Worm (Caenorhabditis elegans): ENCODE measurements around the gene C54D2.6.

DNA sequence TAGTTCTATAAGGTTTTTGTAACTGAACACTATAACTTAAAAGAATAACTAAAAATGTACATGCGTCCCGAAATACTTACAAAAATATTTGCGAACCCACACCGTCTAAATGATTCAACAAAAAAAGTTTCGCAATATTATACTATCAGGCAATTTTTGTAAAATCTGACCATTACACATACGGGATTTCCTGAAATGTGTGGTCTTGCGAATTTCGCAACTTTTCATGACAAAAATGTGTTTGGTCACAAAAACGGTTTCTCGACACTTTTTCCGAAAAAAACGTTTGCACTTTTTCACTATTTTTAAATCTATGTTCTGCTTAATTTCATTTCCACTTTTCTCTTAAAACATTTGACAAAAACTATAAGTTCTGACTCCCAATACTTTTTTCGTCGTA is 32.1 kb downstream of the C54D2.6 start:
- TF ChIP-seq hlh-30 (tag; optimal IDR thresholded peaks at IDR 0.05; ENCODE audit: insufficient read depth) (no peak), dve-1 (tag; optimal IDR thresholded peaks at IDR 0.05) (no peak), K02D7.2 (tag; optimal IDR thresholded peaks at IDR 0.05) (no peak), pha-4 (tag; optimal IDR thresholded peaks at IDR 0.05) (no peak), ceh-22 (tag; optimal IDR thresholded peaks at IDR 0.05) (no peak), pax-1 (tag; optimal IDR thresholded peaks at IDR 0.05) (no peak), pqm-1 (tag; optimal IDR thresholded peaks at IDR 0.05) (no peak), nfya-1 (tag; optimal IDR thresholded peaks at IDR 0.05) (no peak), Y22D7AL.16 (tag; optimal IDR thresholded peaks at IDR 0.05) (no peak), nhr-11 (tag; optimal IDR thresholded peaks at IDR 0.05) (no peak), sdc-2 (tag; optimal IDR thresholded peaks at IDR 0.05) (no peak), odd-2 (tag; optimal IDR thresholded peaks at IDR 0.05) (no peak), eyg-1 (tag; optimal IDR thresholded peaks at IDR 0.05) (no peak)

Data from whole organism, late embryonic.